Fruit fly (Drosophila melanogaster): ENCODE results near the gene CG13850.

dm6 chr3R:22389614-22390013, 21.1 kb downstream of the CG13850 start, which contains the start of the genes CAH8 and CG7059:
- TF ChIP-seq CG14711 (tag; optimal IDR thresholded peaks at IDR 0.05): no peak
- TF ChIP-seq CG12768 (GFP tag; optimal IDR thresholded peaks at IDR 0.05): no peak
- no peak for TF ChIP-seq pad (GFP tag; optimal IDR thresholded peaks at IDR 0.05)
- no peak for TF ChIP-seq Clk (GFP tag; optimal IDR thresholded peaks at IDR 0.05)
- no peak for TF ChIP-seq kay (GFP tag; ENCODE audit: borderline replicate concordance)
- TF ChIP-seq CG7045 (GFP tag; optimal IDR thresholded peaks at IDR 0.05): no peak
- no peak for TF ChIP-seq tj (GFP tag; optimal IDR thresholded peaks at IDR 0.05)
- no peak for TF ChIP-seq Crg-1 (GFP tag; optimal IDR thresholded peaks at IDR 0.05)
- no peak for TF ChIP-seq CG1620 (GFP tag; optimal IDR thresholded peaks at IDR 0.05)
- TF ChIP-seq bab1 (GFP tag; optimal IDR thresholded peaks at IDR 0.05): no peak
- TF ChIP-seq CG5204 (GFP tag; optimal IDR thresholded peaks at IDR 0.05): no peak
- no peak for TF ChIP-seq toe (GFP tag; optimal IDR thresholded peaks at IDR 0.05)

All from whole organism, adult.